Worm (Caenorhabditis elegans): ENCODE data around the gene klp-12.

DNA sequence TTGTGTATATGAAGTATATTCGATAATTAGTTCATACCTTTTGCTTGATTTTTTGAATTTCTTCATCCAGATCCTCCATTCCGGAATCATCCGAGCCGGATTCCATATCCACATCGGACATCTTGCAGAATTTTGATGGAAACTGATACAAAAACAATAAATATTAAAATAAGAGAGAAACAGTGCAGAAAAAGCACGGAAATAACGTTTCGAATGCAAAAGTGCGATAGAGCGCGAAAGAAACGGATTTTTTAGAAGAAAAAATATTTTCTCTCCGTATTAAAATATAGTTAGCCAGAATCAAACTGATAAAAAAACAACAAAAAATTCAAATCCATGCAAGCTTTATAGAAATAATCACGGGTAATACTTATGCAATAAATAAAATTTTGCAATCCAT lies 26.9 kb downstream of the klp-12 start, which contains the start of gene sart-3:
- no peak for TF ChIP-seq W03F9.2 (tag; optimal IDR thresholded peaks at IDR 0.05)
- no peak for TF ChIP-seq him-1 (tag; optimal IDR thresholded peaks at IDR 0.05)
